Worm (Caenorhabditis elegans) whole organism, young adult: ENCODE data around the gene pbs-6.

Source experiments
- K12H6.12 ChIP-seq: fragments of 200-800 bp; sonication (Bioruptor generic); optimal IDR thresholded peaks from 2 replicates; lab custom pipeline; 2018; ENCODE audit warnings: mild to moderate bottlenecking, missing genetic modification characterization, missing compliant biosample characterization
- Y53G8AR.9 ChIP-seq: fragments of 200-800 bp; sonication (Bioruptor generic); conservative IDR thresholded peaks from 2 replicates; pipeline ENCODE4 v1.3.6; 2022; ENCODE audit warnings: missing genetic modification reagents, missing genetic modification characterization, missing compliant biosample characterization
- Y79H2A.3 ChIP-seq: fragments of 200-800 bp; sonication (Bioruptor generic); conservative IDR thresholded peaks from 2 replicates; pipeline ENCODE4 v1.3.6; 2022; ENCODE audit warnings: missing genetic modification reagents, missing genetic modification characterization, missing compliant biosample characterization
- athp-1 ChIP-seq: sonication (generic microtip); optimal IDR thresholded peaks from 2 replicates; lab custom pipeline; 2017; ENCODE audit warnings: mild to moderate bottlenecking, missing genetic modification characterization, missing compliant biosample characterization
- attf-5 ChIP-seq: fragments of 200-800 bp; sonication (Bioruptor generic); optimal IDR thresholded peaks from 2 replicates; lab custom pipeline; 2018; ENCODE audit warnings: mild to moderate bottlenecking, missing genetic modification characterization, missing compliant biosample characterization
- chd-7 ChIP-seq: sonication (generic microtip); optimal IDR thresholded peaks from 2 replicates; lab custom pipeline; 2016; ENCODE audit warnings: mild to moderate bottlenecking, missing genetic modification characterization, moderate library complexity, missing compliant biosample characterization
- hlh-26 ChIP-seq: fragments of 200-800 bp; sonication (Bioruptor generic); conservative IDR thresholded peaks from 2 replicates; pipeline ENCODE4 v1.3.6; 2022; ENCODE audit warnings: missing genetic modification reagents, missing genetic modification characterization, missing compliant biosample characterization
- nfya-2 ChIP-seq: fragments of 200-800 bp; sonication (Bioruptor generic); IDR thresholded peaks from 2 replicates; pipeline ENCODE4 v1.3.6; 2022; ENCODE audit warnings: missing genetic modification reagents, missing genetic modification characterization, missing compliant biosample characterization
- nhr-90 ChIP-seq: sonication (generic microtip); optimal IDR thresholded peaks from 2 replicates; lab custom pipeline; 2016; ENCODE audit warnings: missing genotype, mild to moderate bottlenecking, missing genetic modification characterization, missing compliant biosample characterization
- sdz-38 ChIP-seq: sonication (generic microtip); optimal IDR thresholded peaks from 2 replicates; lab custom pipeline; 2016; ENCODE audit warnings: missing genotype, missing genetic modification characterization, missing compliant biosample characterization

Gene pbs-6

ce11 chrIII:8199060-8199459 lies 44.8 kb downstream of the pbs-6 start:
- TF ChIP-seq sdz-38 (tag; lab: Kevin White, UChicago) (no peak), athp-1 (tag; lab: Kevin White, UChicago) (no peak), nhr-90 (tag; lab: Kevin White, UChicago) (no peak), hlh-26 (GFP tag; lab: Robert Waterston, UW) (no peak), chd-7 (no peak), Y79H2A.3 (GFP tag; lab: Robert Waterston, UW) (no peak), nfya-2 (no peak), Y53G8AR.9 (GFP tag; lab: Robert Waterston, UW) (no peak), attf-5 (GFP tag; lab: Kevin White, UChicago) (no peak), K12H6.12 (tag; lab: Kevin White, UChicago) (no peak)
